Fruit fly (Drosophila melanogaster): ENCODE data around the gene CG14435.
A peak's percentile ranks its signal among the peaks of the same experiment; 100 is the strongest.

CG14435 gene

DNA sequence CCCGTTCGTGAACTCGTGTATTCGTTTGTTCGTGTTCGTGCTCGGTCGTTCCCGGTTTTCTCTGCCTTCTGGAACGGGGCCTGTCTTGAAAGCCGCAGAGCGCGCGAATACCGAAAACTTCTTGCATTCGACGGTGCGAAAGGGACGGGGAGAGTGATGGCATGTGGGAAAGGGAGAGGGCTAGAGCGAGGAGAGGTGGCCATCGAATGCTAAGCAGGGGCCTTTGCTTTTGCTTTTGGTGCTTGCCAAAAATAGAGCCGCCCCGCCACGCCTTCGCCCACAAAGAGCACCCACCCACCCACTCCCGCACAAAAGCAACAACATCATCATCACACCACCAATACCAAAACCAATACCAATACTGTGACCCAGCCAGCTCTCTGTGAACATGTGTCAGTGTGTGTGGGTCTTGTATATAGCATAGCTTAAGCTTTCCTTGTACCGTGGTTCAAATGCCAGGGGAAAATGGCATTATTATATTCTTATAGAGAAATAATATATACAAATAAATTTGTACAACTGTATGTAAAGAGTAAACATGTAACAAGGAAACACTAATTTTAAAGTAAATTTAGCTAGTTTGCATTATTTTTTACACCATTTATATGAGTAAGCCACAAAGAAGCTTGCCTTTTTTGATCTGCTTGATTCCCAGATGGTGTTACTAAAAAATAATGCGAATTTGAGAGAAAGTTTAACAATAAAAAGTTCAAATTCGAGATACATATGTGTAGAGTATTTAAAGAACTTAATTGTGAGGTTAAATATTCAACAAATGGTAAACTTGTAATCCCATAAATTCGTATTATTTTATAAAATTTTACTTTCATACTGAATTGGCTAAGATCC lies 23.7 kb upstream of the CG14435 start, which contains the start of gene CG14434 (continued):
- TF ChIP-seq chif (GFP tag; optimal IDR thresholded peaks at IDR 0.05) (peak; percentile 19 to 75), CG12071 (GFP tag; optimal IDR thresholded peaks at IDR 0.05) (no peak), CG6765 (GFP tag; optimal IDR thresholded peaks at IDR 0.05) (peak; percentile 77), ranshi (GFP tag; IDR thresholded peaks at IDR 0.05) (no peak), klu (GFP tag; IDR thresholded peaks at IDR 0.05) (peak; percentile 45; the same call in 1 of the 2 replicates), luna (GFP tag; optimal IDR thresholded peaks at IDR 0.05) (no peak), gcm (GFP tag; optimal IDR thresholded peaks at IDR 0.05) (peak; percentile 36), gce (GFP tag; IDR thresholded peaks at IDR 0.05) (0 out of 3 replicates have a peak, but pooled peaks have one; percentile 14), CG31388 (GFP tag; optimal IDR thresholded peaks at IDR 0.05) (no peak), CG32767 (GFP tag; IDR thresholded peaks at IDR 0.05) (no peak; the same call in 1 of the 2 replicates), dpn (GFP tag; optimal IDR thresholded peaks at IDR 0.05) (peak; percentile 64 to 76), trh (GFP tag; optimal IDR thresholded peaks at IDR 0.05) (peak; percentile 50), Vsx1 (GFP tag; optimal IDR thresholded peaks at IDR 0.05) (peak; percentile 65), Atf-2 (GFP tag; optimal IDR thresholded peaks at IDR 0.05) (peak; percentile 68), CG9817 (tag; optimal IDR thresholded peaks at IDR 0.05) (peak; percentile 36), CG34422 (GFP tag; IDR thresholded peaks at IDR 0.05) (peak; percentile 69; the same call in 2 of the 3 replicates), CG12942 (GFP tag; optimal IDR thresholded peaks at IDR 0.05) (peak; percentile 55), abd-A (tag; optimal IDR thresholded peaks at IDR 0.05) (peak; percentile 64), Hand (GFP tag; optimal IDR thresholded peaks at IDR 0.05) (peak; percentile 60), D19B (GFP tag; optimal IDR thresholded peaks at IDR 0.05) (peak; percentile 60), NK7.1 (GFP tag; optimal IDR thresholded peaks at IDR 0.05) (peak; percentile 58), CG8388 (GFP tag; optimal IDR thresholded peaks at IDR 0.05) (peak; percentile 81), Xrp1 (GFP tag; IDR thresholded peaks at IDR 0.05) (no peak; the same call in 1 of the 2 replicates), emc (GFP tag; optimal IDR thresholded peaks at IDR 0.05) (no peak), Ada2b (GFP tag; IDR thresholded peaks at IDR 0.05) (peak; percentile 48), Dek (tag; optimal IDR thresholded peaks at IDR 0.05) (peak; percentile 40), Xbp1 (GFP tag; optimal IDR thresholded peaks at IDR 0.05) (peak; percentile 82), bigmax (GFP tag; optimal IDR thresholded peaks at IDR 0.05) (no peak), CG5180 (GFP tag; optimal IDR thresholded peaks at IDR 0.05) (peak; percentile 78), CG7987 (GFP tag; optimal IDR thresholded peaks at IDR 0.05) (no peak)

dm6 chrX:6866764-6867163 lies 23.0 kb upstream of the CG14435 start:
- TF ChIP-seq sens (GFP tag) (peak; percentile 63), Spps (tag; optimal IDR thresholded peaks at IDR 0.05) (no peak), CG6791 (GFP tag; IDR thresholded peaks at IDR 0.05; ENCODE audit: partially characterized antibody) (0 out of 3 replicates have a peak, but pooled peaks have one; percentile 20), trem (tag; optimal IDR thresholded peaks at IDR 0.05) (no peak), Vsx1 (GFP tag; optimal IDR thresholded peaks at IDR 0.05) (peak; percentile 10), PHDP (tag; optimal IDR thresholded peaks at IDR 0.05) (no peak), corto (GFP tag; optimal IDR thresholded peaks at IDR 0.05) (no peak), Nf-YC (tag; optimal IDR thresholded peaks at IDR 0.05) (no peak), Med (GFP tag) (peak; percentile 35), CG31441 (GFP tag; IDR thresholded peaks at IDR 0.05) (no peak), gem (tag; optimal IDR thresholded peaks at IDR 0.05) (no peak), D19A (tag; optimal IDR thresholded peaks at IDR 0.05) (peak; percentile 71), bcd (GFP tag; optimal IDR thresholded peaks at IDR 0.05) (no peak), sqz (GFP tag; optimal IDR thresholded peaks at IDR 0.05) (peak; percentile 40), CG11504 (tag; optimal IDR thresholded peaks at IDR 0.05) (no peak), CG10462 (GFP tag; optimal IDR thresholded peaks at IDR 0.05) (no peak), cad (GFP tag; optimal IDR thresholded peaks at IDR 0.05) (no peak), dmrt11E (tag; optimal IDR thresholded peaks at IDR 0.05) (no peak)

Measured in whole organism, embryonic.